Worm (Caenorhabditis elegans): Measurements from ENCODE around the gene slfl-4.
"Not testable (repeated sequence)": the region's sequence is repeated elsewhere in the genome, so short reads cannot be mapped to it uniquely, and the experiment has no call there.

DNA sequence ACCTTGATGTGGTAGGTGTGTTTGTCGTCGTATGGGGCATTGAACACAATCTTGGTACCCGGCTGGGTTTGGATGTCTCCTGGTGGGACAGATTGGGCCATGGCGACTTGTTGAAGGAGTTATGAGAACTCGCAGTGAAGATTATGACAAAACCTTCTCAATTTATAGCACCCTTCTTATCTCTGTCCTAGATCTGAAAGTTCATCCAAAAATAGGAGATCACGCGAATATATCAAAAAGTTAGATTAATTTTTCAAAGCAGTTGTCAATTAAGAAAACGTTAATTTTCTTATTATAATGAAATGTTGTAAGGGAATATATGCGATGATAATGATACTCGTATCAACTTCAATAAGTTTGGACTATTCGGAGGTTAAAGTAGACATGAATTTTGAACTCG, 20.9 kb downstream of the slfl-4 start, which contains the start of gene msp-51:
- TF ChIP-seq hsf-1 (GFP tag; IDR thresholded peaks at IDR 0.05); F39B2.1 (GFP tag; IDR thresholded peaks at IDR 0.05); unc-62 (GFP tag; optimal IDR thresholded peaks at IDR 0.05); snpc-4 (GFP tag; optimal IDR thresholded peaks at IDR 0.05); snpc-4 (tag; optimal IDR thresholded peaks at IDR 0.05); nfya-2 (GFP tag; IDR thresholded peaks at IDR 0.05); lsy-27 (tag; optimal IDR thresholded peaks at IDR 0.05; ENCODE audit: borderline replicate concordance, insufficient read depth); athp-1 (tag; optimal IDR thresholded peaks at IDR 0.05); lin-35 (GFP tag; optimal IDR thresholded peaks at IDR 0.05); pbrm-1 (GFP tag; IDR thresholded peaks at IDR 0.05); C06A6.2 (GFP tag; conservative IDR thresholded peaks at IDR 0.05); ama-1 (optimal IDR thresholded peaks at IDR 0.05); ama-1 (GFP tag; optimal IDR thresholded peaks at IDR 0.05); ceh-79 (tag; optimal IDR thresholded peaks at IDR 0.05): not testable (repeated sequence)
